Worm (Caenorhabditis elegans) whole organism, young adult: ENCODE measurements around the gene oga-1.
A peak's percentile ranks its signal among the peaks of the same experiment; 100 is the strongest.

Experiments
- F23B12.7 ChIP-seq: sonication (generic microtip); optimal IDR thresholded peaks from 2 replicates; lab custom pipeline; 2017; ENCODE audit warnings: missing genetic modification characterization, mild to moderate bottlenecking, missing compliant biosample characterization, antibody characterized with exemption, moderate library complexity; ENCODE audit not compliant: insufficient read depth
- T26A5.8 ChIP-seq: sonication (generic microtip); optimal IDR thresholded peaks from 2 replicates; lab custom pipeline; 2016; ENCODE audit warnings: missing genetic modification characterization, missing compliant biosample characterization
- atf-7 ChIP-seq: sonication (generic microtip); optimal IDR thresholded peaks from 2 replicates; lab custom pipeline; 2017; ENCODE audit warnings: mild to moderate bottlenecking, missing genetic modification characterization, missing compliant biosample characterization
- cebp-1 ChIP-seq, 2 experiments: fragments of 200-800 bp in 1 of 2; sonication (Bioruptor generic) in 1 of 2; sonication (generic microtip) in 1 of 2; IDR thresholded peaks in 1 of 2; optimal IDR thresholded peaks in 1 of 2; 2 replicates each; pipeline versions ENCODE4 v1.3.6 to Lab custom; 2017 to 2022; ENCODE audit warnings: missing compliant biosample characterization in 2 of 2, missing genetic modification characterization in 2 of 2, mild to moderate bottlenecking in 1 of 2, missing genetic modification reagents in 1 of 2, moderate library complexity in 1 of 2
- dox-1 ChIP-seq: fragments of 200-800 bp; sonication (Bioruptor generic); IDR thresholded peaks from 2 replicates; pipeline ENCODE4 v1.3.6; 2022; ENCODE audit warnings: missing genetic modification reagents, missing genetic modification characterization, missing compliant biosample characterization
- hsf-1 ChIP-seq: fragments of 200-800 bp; sonication (Bioruptor generic); IDR thresholded peaks from 2 replicates; pipeline ENCODE4 v1.3.6; 2022; ENCODE audit warnings: missing genetic modification reagents, missing genetic modification characterization, missing compliant biosample characterization
- lin-40 ChIP-seq: sonication (generic microtip); optimal IDR thresholded peaks from 2 replicates; lab custom pipeline; 2016; ENCODE audit warnings: missing genetic modification characterization, mild to moderate bottlenecking, missing compliant biosample characterization, missing genotype, missing genetic modification reagents
- nhr-27 ChIP-seq: fragments of 200-800 bp; sonication (Bioruptor generic); optimal IDR thresholded peaks from 2 replicates; lab custom pipeline; 2018; ENCODE audit warnings: mild to moderate bottlenecking, missing genetic modification characterization, moderate library complexity, missing compliant biosample characterization
- nhr-80 ChIP-seq: sonication (generic microtip); optimal IDR thresholded peaks from 2 replicates; lab custom pipeline; 2016; ENCODE audit warnings: missing genetic modification characterization, missing compliant biosample characterization
- rec-8 ChIP-seq, 2 experiments: sonication (generic microtip); optimal IDR thresholded peaks; 2 replicates each; lab custom pipeline; 2016; ENCODE audit warnings: mild to moderate bottlenecking in 2 of 2, missing genetic modification characterization in 2 of 2, missing genetic modification reagents in 2 of 2, missing genotype in 2 of 2, missing biosample characterization in 1 of 2, missing compliant biosample characterization in 1 of 2, moderate library complexity in 1 of 2
- rpc-1 ChIP-seq, 2 experiments: fragments of 150-350 bp in 1 of 2; sonication (generic microtip) in 1 of 2; optimal IDR thresholded peaks; 2 replicates each; lab custom pipeline; 2014 to 2018; ENCODE audit warnings: missing biosample characterization in 1 of 2, missing genetic modification characterization in 1 of 2, missing genetic modification reagents in 1 of 2, missing genotype in 1 of 2
- tlf-1 ChIP-seq: fragments of 200-800 bp; sonication (Bioruptor generic); optimal IDR thresholded peaks from 2 replicates; lab custom pipeline; 2018; ENCODE audit warnings: mild to moderate bottlenecking, missing genetic modification characterization, missing compliant biosample characterization

The oga-1 gene

DNA sequence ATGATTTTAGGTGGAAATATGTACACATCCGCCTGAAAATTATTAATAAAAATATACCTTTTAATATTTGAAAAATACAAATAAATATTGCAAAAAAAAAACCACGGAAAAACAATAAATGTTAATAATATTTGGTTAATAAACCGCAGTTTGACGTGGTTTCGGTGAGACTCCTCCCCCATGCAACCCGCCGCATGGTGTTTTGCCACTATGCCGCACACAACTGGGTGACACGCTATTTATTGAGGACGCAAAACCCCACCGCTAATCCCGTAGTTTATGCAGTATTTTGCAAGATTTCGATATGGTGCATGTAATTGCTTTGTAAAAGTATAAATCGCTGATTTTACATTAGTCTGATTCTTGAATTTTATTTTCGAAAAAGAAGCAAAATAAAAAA is 50.6 kb downstream of the oga-1 start, which contains the start of gene gly-13:
Gene gly-13, minus strand, starts transcription at position 32 of the 400 bp plus-strand sequence.
- TF ChIP-seq lin-40 (tag; lab: Kevin White, UChicago) (peak; percentile 3), nhr-27 (tag; lab: Kevin White, UChicago) (no peak), rpc-1 (optimal IDR thresholded peaks at IDR 0.05; lab: Kevin White, UChicago) (peak; percentile 17), rpc-1 (tag; optimal IDR thresholded peaks at IDR 0.05; lab: Kevin White, UChicago) (no peak), tlf-1 (GFP tag; lab: Kevin White, UChicago) (no peak), cebp-1 (GFP tag; IDR thresholded peaks at IDR 0.05; lab: Robert Waterston, UW) (no peak), cebp-1 (tag; optimal IDR thresholded peaks at IDR 0.05; lab: Kevin White, UChicago) (peak; percentile 20)

DNA sequence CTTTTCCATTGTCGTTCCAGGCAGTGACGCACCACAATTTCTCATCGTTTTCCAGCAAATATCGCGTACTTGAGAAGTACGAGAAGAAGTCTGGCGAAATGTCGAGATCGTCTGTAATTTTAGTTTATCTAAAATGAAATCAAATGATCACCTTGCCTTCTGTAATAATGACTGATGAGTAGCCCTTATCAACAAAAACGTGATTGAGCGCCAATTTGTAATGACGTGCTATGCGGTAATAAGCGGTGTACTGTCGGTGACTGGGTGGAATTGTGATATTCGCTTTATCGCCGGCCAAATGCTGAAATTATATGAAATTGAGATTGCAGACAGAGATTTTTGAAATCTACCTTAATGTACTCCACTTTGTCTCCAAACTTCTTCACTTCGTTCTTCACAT is 51.8 kb downstream of the oga-1 start:
- TF ChIP-seq nhr-27 (tag; lab: Kevin White, UChicago) (no peak), dox-1 (GFP tag; lab: Robert Waterston, UW) (no peak), hsf-1 (no peak), F23B12.7 (tag; lab: Kevin White, UChicago) (no peak), rec-8 (tag; optimal IDR thresholded peaks at IDR 0.05; lab: Kevin White, UChicago) (no peak), atf-7 (tag; lab: Kevin White, UChicago) (peak; percentile 34), T26A5.8 (tag; lab: Kevin White, UChicago) (no peak), cebp-1 (GFP tag; IDR thresholded peaks at IDR 0.05; lab: Robert Waterston, UW) (no peak), cebp-1 (tag; optimal IDR thresholded peaks at IDR 0.05; lab: Kevin White, UChicago) (peak; percentile 20), nhr-80 (tag; lab: Kevin White, UChicago) (peak; percentile 61)
